Worm (Caenorhabditis elegans): ENCODE data around the gene F55B12.2.

Gene F55B12.2

DNA sequence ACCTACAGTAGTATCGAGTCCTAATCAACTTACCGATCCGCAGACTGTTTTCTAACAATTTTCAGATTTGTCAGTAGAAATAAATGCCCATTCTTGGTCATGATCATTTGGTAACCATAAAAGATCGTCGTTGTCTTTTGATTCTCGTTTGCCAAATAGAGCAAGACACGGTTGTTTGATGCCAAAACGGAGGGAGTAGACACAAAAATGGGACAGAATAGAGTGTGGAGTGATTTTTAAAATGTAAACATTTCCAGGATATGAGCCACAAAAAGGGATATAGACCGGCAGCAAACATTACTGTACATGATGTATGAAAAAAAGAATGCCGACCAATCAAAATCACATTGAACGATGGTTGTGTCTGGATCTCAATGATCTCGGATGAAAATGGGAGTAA is at the start of gene F55B12.2:
Gene F55B12.2, minus strand, starts transcription at position 101 of the 400 bp plus-strand sequence.
- TF ChIP-seq B0310.2 (tag; optimal IDR thresholded peaks at IDR 0.05) (no peak), scrt-1 (GFP tag; IDR thresholded peaks at IDR 0.05) (no peak), hmbx-1 (tag; optimal IDR thresholded peaks at IDR 0.05) (no peak), ceh-36 (tag; optimal IDR thresholded peaks at IDR 0.05) (no peak), tra-4 (tag; optimal IDR thresholded peaks at IDR 0.05) (no peak), aly-1 (tag; optimal IDR thresholded peaks at IDR 0.05) (no peak), ama-1 (optimal IDR thresholded peaks at IDR 0.05) (no peak), ets-7 (tag; optimal IDR thresholded peaks at IDR 0.05) (no peak), ceh-13 (GFP tag; optimal IDR thresholded peaks at IDR 0.05) (no peak), hmg-4 (GFP tag; optimal IDR thresholded peaks at IDR 0.05) (no peak), sea-1 (GFP tag; conservative IDR thresholded peaks at IDR 0.05) (no peak)

ce11 chrV:13866353-13866752 is 49.6 kb upstream of the F55B12.2 start, which contains the start of gene nhr-175:
Gene nhr-175, plus strand, starts transcription at chrV:13866691.
- TF ChIP-seq tbx-37 (GFP tag; conservative IDR thresholded peaks at IDR 0.05) (no peak), hmg-4 (GFP tag; optimal IDR thresholded peaks at IDR 0.05) (no peak), tbx-11 (GFP tag; IDR thresholded peaks at IDR 0.05) (no peak), ama-1 (optimal IDR thresholded peaks at IDR 0.05) (no peak), ets-7 (tag; optimal IDR thresholded peaks at IDR 0.05) (no peak), flt-1 (GFP tag; IDR thresholded peaks at IDR 0.05) (no peak), hnd-1 (tag; optimal IDR thresholded peaks at IDR 0.05) (no peak), sea-1 (GFP tag; conservative IDR thresholded peaks at IDR 0.05) (no peak), tra-4 (tag; optimal IDR thresholded peaks at IDR 0.05) (no peak), ceh-36 (tag; optimal IDR thresholded peaks at IDR 0.05) (no peak), F13C5.2 (tag; optimal IDR thresholded peaks at IDR 0.05) (no peak), hmbx-1 (tag; optimal IDR thresholded peaks at IDR 0.05) (no peak), pes-1 (GFP tag; IDR thresholded peaks at IDR 0.05) (no peak), scrt-1 (GFP tag; IDR thresholded peaks at IDR 0.05) (no peak), ceh-13 (GFP tag; optimal IDR thresholded peaks at IDR 0.05) (no peak), aly-1 (tag; optimal IDR thresholded peaks at IDR 0.05) (no peak), B0310.2 (tag; optimal IDR thresholded peaks at IDR 0.05) (no peak)

ce11 chrV:13863700-13864099 is 46.9 kb upstream of the F55B12.2 start:
- TF ChIP-seq F13C5.2 (tag; optimal IDR thresholded peaks at IDR 0.05) (no peak), B0310.2 (tag; optimal IDR thresholded peaks at IDR 0.05) (no peak), ama-1 (optimal IDR thresholded peaks at IDR 0.05) (no peak), sea-1 (GFP tag; conservative IDR thresholded peaks at IDR 0.05) (no peak), hnd-1 (tag; optimal IDR thresholded peaks at IDR 0.05) (no peak), pes-1 (GFP tag; IDR thresholded peaks at IDR 0.05) (no peak), tbx-11 (GFP tag; IDR thresholded peaks at IDR 0.05) (no peak), hmbx-1 (tag; optimal IDR thresholded peaks at IDR 0.05) (no peak), tbx-37 (GFP tag; conservative IDR thresholded peaks at IDR 0.05) (no peak)

ce11 chrV:13862505-13862904 is 45.7 kb upstream of the F55B12.2 start, which contains the start of gene srx-137:
Gene srx-137, plus strand, starts transcription at chrV:13862805.
- TF ChIP-seq pes-1 (GFP tag; IDR thresholded peaks at IDR 0.05), result no peak
- TF ChIP-seq B0310.2 (tag; optimal IDR thresholded peaks at IDR 0.05), result no peak
- no peak for TF ChIP-seq ceh-36 (tag; optimal IDR thresholded peaks at IDR 0.05)
- no peak for TF ChIP-seq ceh-13 (GFP tag; optimal IDR thresholded peaks at IDR 0.05)
- no peak for TF ChIP-seq flt-1 (GFP tag; IDR thresholded peaks at IDR 0.05)
- no peak for TF ChIP-seq sea-1 (GFP tag; conservative IDR thresholded peaks at IDR 0.05)
- no peak for TF ChIP-seq ama-1 (optimal IDR thresholded peaks at IDR 0.05)
- TF ChIP-seq tra-4 (tag; optimal IDR thresholded peaks at IDR 0.05), result no peak

ce11 chrV:13858906-13859305 is 42.1 kb upstream of the F55B12.2 start, which contains the start of gene srx-135:
Gene srx-135, plus strand, starts transcription at chrV:13859206.
- TF ChIP-seq tbx-37 (GFP tag; conservative IDR thresholded peaks at IDR 0.05), result no peak
- no peak for TF ChIP-seq pes-1 (GFP tag; IDR thresholded peaks at IDR 0.05)

DNA sequence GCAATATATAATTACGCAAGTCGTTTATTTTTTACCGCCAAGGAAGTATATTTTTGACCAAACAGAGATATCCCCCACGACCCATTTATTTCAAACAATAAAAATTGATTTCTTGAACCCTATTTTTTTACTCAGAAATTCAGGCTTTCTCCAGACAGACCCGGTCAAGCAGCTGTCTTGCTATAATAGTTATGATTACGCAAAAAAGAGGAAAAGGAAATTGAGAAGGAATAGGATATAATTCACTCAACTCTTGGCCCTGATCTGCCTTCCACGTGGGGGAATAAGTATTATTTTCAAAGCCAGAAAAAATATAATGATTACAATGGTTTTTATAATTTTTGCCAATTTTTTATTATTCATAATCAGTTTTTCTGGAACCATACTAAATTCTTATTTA is 40.4 kb upstream of the F55B12.2 start, which contains the start of gene srx-136:
Gene srx-136, plus strand, starts transcription at position 301 of the 400 bp plus-strand sequence.
- TF ChIP-seq ama-1 (optimal IDR thresholded peaks at IDR 0.05), result no peak
- no peak for TF ChIP-seq ets-7 (tag; optimal IDR thresholded peaks at IDR 0.05)
- TF ChIP-seq ceh-13 (GFP tag; optimal IDR thresholded peaks at IDR 0.05), result no peak
- TF ChIP-seq tbx-37 (GFP tag; conservative IDR thresholded peaks at IDR 0.05), result no peak
- no peak for TF ChIP-seq hnd-1 (tag; optimal IDR thresholded peaks at IDR 0.05)
- no peak for TF ChIP-seq pes-1 (GFP tag; IDR thresholded peaks at IDR 0.05)
- no peak for TF ChIP-seq aly-1 (tag; optimal IDR thresholded peaks at IDR 0.05)
- TF ChIP-seq flt-1 (GFP tag; IDR thresholded peaks at IDR 0.05), result no peak
- TF ChIP-seq sea-1 (GFP tag; conservative IDR thresholded peaks at IDR 0.05), result no peak
- no peak for TF ChIP-seq B0310.2 (tag; optimal IDR thresholded peaks at IDR 0.05)
- no peak for TF ChIP-seq tra-4 (tag; optimal IDR thresholded peaks at IDR 0.05)
- TF ChIP-seq hmbx-1 (tag; optimal IDR thresholded peaks at IDR 0.05), result no peak
- no peak for TF ChIP-seq scrt-1 (GFP tag; IDR thresholded peaks at IDR 0.05)
- TF ChIP-seq ceh-36 (tag; optimal IDR thresholded peaks at IDR 0.05), result no peak
- TF ChIP-seq F13C5.2 (tag; optimal IDR thresholded peaks at IDR 0.05), result no peak
- no peak for TF ChIP-seq hmg-4 (GFP tag; optimal IDR thresholded peaks at IDR 0.05)
- no peak for TF ChIP-seq tbx-11 (GFP tag; IDR thresholded peaks at IDR 0.05)

ce11 chrV:13856376-13856775 is 39.6 kb upstream of the F55B12.2 start, which contains the start of gene srx-134:
Gene srx-134, minus strand, starts transcription at chrV:13856476.
- TF ChIP-seq hmg-4 (GFP tag; optimal IDR thresholded peaks at IDR 0.05) (no peak), tbx-11 (GFP tag; IDR thresholded peaks at IDR 0.05) (no peak), aly-1 (tag; optimal IDR thresholded peaks at IDR 0.05) (no peak), flt-1 (GFP tag; IDR thresholded peaks at IDR 0.05) (no peak), ceh-36 (tag; optimal IDR thresholded peaks at IDR 0.05) (no peak), tra-4 (tag; optimal IDR thresholded peaks at IDR 0.05) (no peak), ceh-13 (GFP tag; optimal IDR thresholded peaks at IDR 0.05) (no peak), ets-7 (tag; optimal IDR thresholded peaks at IDR 0.05) (no peak), ama-1 (optimal IDR thresholded peaks at IDR 0.05) (no peak), hnd-1 (tag; optimal IDR thresholded peaks at IDR 0.05) (no peak), sea-1 (GFP tag; conservative IDR thresholded peaks at IDR 0.05) (no peak), tbx-37 (GFP tag; conservative IDR thresholded peaks at IDR 0.05) (no peak)

- TF ChIP-seq ets-7 (tag; optimal IDR thresholded peaks at IDR 0.05) (no peak), ama-1 (optimal IDR thresholded peaks at IDR 0.05) (no peak)
Observed at ce11 chrV:13854306-13854705, 37.5 kb upstream of the F55B12.2 start, which contains the start of gene ttr-21. Gene ttr-21, minus strand, starts transcription at chrV:13854405.

Measured in whole organism, early embryonic.